Worm (Caenorhabditis elegans) whole organism, L4/young adult: ENCODE results near the gene C05G5.3.
A peak's percentile ranks its signal among the peaks of the same experiment; 100 is the strongest.

Experiments used
- dao-5 ChIP-seq: sonication (generic microtip); optimal IDR thresholded peaks from 2 replicates; lab custom pipeline; 2016; ENCODE audit warnings: missing genotype, missing genetic modification characterization, moderate library complexity, missing compliant biosample characterization
- him-1 ChIP-seq: sonication (generic microtip); optimal IDR thresholded peaks from 2 replicates; lab custom pipeline; 2016; ENCODE audit warnings: missing genotype, missing genetic modification reagents, missing genetic modification characterization, missing compliant biosample characterization

DNA sequence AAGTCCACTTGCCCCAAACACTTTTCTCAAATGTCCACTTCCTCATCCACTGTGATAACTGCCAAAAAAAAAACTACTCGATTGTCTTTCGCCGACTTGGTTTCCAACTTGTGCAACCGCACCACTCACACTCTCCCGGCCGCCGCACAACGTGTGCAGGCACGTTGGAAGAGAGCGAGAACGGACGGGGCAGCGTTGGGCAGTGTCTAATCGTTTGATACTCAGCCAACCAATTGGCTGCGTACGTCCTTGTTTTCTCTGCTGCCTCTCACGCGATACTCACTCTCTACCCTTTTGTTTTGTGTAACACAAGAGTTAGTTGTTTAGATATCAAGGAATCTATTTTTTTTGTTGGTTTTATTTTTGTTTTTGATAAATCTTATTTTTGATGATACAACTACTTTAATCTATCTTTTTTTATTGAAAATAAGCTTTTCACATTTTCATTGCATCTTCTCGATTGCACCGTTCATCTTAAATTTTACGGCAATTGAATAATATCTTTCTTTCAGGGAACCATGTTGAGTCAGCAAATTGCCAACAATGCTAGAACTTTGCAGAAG, 1.8 kb upstream of the C05G5.3 start, which contains the start of gene sucl-1:
- no peak for TF ChIP-seq dao-5 (tag; lab: Kevin White, UChicago)
- peak; percentile 11 for TF ChIP-seq him-1 (tag; lab: Kevin White, UChicago)
